Fruit fly (Drosophila melanogaster) Kc167 (cell line): ENCODE data around the gene Obp22a.

Source experiments
- Myc ChIP-seq: fragments of >200 bp; optimal IDR thresholded peaks from 2 replicates; lab custom pipeline; 2017; ENCODE audit warnings: missing external identifiers
- Sin3A ChIP-seq: fragments of >200 bp; optimal IDR thresholded peaks from 2 replicates; lab custom pipeline; 2018; ENCODE audit warnings: missing external identifiers
- h ChIP-seq: fragments of >200 bp; optimal IDR thresholded peaks from 3 replicates; lab custom pipeline; 2018; ENCODE audit warnings: missing external identifiers
- insv ChIP-seq: fragments of >200 bp; optimal IDR thresholded peaks from 3 replicates; lab custom pipeline; 2018; ENCODE audit warnings: missing external identifiers
- psq ChIP-seq: fragments of >200 bp; optimal IDR thresholded peaks from 2 replicates; lab custom pipeline; 2017; ENCODE audit warnings: missing external identifiers
- ttk ChIP-seq: sonication (Bioruptor generic); optimal IDR thresholded peaks from 2 replicates; lab custom pipeline; 2017; ENCODE audit warnings: missing external identifiers

Gene Obp22a

dm6 chr2L:1981726-1982367 is 10.1 kb downstream of the Obp22a start, which contains the start of gene CG7289:
TSS of gene CG7289 (plus strand) at chr2L:1982217.
- TF ChIP-seq Sin3A: no peak
- no peak for TF ChIP-seq ttk (lab: Kevin White, UChicago)

DNA sequence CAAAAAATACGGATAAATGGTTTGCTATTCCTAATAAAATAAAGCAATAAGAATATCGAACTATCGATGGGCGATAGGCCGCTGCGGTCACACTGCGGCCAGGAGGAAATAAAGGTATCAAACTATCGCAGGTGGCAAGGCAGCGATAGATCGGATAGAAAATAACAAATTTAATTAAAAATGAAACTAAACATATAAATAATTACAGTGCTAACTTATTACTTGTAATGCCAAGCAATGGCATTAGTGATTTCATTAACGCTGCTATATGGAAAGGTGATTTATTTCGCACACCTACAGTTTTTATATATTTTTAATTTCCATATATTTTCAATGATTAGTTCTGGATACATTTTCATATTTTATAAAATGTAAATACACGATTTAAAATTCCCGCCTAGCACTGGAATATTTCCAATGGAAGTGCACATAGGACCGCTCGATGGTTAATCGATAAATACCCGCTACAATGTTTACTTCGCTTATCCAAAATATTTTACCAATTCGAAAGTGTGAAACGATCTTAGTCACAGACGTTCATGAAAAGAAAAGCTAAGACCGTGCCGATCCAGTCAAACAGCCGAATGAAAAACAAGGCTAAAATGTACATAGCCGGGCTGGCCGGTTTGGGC is 11.1 kb downstream of the Obp22a start, which contains the start of the genes CG15356 and CG15362:
TSS of gene CG15356 (minus strand) at position 48 of the 632 bp plus-strand sequence.
TSS of gene CG15362 (plus strand) at position 469 of the 632 bp plus-strand sequence.
- TF ChIP-seq psq (lab: Kevin White, UChicago) (no peak), insv (lab: Kevin White, UChicago) (no peak), h (lab: Kevin White, UChicago) (no peak), Sin3A (no peak), Myc (lab: Kevin White, UChicago) (no peak)

- TF ChIP-seq Sin3A: no peak
- no peak for TF ChIP-seq ttk (lab: Kevin White, UChicago)
Measured at dm6 chr2L:1979196-1979818, 12.7 kb downstream of the Obp22a start.

- TF ChIP-seq Sin3A: no peak
Measured at dm6 chr2L:1975473-1975872, 16.5 kb downstream of the Obp22a start.

dm6 chr2L:1973957-1974356 is 18.0 kb downstream of the Obp22a start, which contains the start of gene Der-1:
TSS of gene Der-1 (plus strand) at chr2L:1973957.
- TF ChIP-seq h (lab: Kevin White, UChicago) (no peak), Myc (lab: Kevin White, UChicago) (no peak), Sin3A (no peak), psq (lab: Kevin White, UChicago) (no peak), insv (lab: Kevin White, UChicago) (no peak), ttk (lab: Kevin White, UChicago) (no peak)

dm6 chr2L:1972450-1973119 is 19.4 kb downstream of the Obp22a start:
- TF ChIP-seq Sin3A (no peak), ttk (lab: Kevin White, UChicago) (no peak), Myc (lab: Kevin White, UChicago) (no peak), h (lab: Kevin White, UChicago) (no peak), psq (lab: Kevin White, UChicago) (no peak), insv (lab: Kevin White, UChicago) (no peak)

dm6 chr2L:1970312-1970929 is 21.5 kb downstream of the Obp22a start, which contains the start of gene erm:
TSS of gene erm (minus strand) at chr2L:1970362.
- TF ChIP-seq h (lab: Kevin White, UChicago) (no peak), Myc (lab: Kevin White, UChicago) (no peak), Sin3A (no peak), insv (lab: Kevin White, UChicago) (no peak), psq (lab: Kevin White, UChicago) (no peak), ttk (lab: Kevin White, UChicago) (no peak)

DNA sequence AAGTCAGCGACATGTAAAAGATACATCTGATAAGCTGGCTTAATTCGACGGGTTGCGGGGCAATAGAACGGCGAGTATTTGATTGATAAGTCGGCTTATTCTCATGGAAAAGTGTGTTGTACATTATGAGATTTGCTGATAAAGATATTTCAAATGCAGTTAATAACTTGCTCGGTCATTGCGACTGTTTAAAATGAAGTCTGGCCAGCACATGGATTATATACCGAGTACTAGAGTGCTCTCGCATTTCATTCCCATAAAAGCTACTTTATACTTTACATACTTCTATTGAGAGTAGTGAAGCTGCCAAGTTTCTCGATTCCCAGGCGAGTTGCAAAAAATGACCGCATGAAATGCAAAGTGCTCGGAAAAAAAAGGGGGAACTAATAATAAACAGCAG is 24.1 kb downstream of the Obp22a start:
- TF ChIP-seq psq (lab: Kevin White, UChicago): no peak

dm6 chr2L:1967301-1967700 is 24.7 kb downstream of the Obp22a start:
- TF ChIP-seq Sin3A (no peak), Myc (lab: Kevin White, UChicago) (no peak), insv (lab: Kevin White, UChicago) (no peak), ttk (lab: Kevin White, UChicago) (no peak), psq (lab: Kevin White, UChicago) (no peak), h (lab: Kevin White, UChicago) (no peak)

DNA sequence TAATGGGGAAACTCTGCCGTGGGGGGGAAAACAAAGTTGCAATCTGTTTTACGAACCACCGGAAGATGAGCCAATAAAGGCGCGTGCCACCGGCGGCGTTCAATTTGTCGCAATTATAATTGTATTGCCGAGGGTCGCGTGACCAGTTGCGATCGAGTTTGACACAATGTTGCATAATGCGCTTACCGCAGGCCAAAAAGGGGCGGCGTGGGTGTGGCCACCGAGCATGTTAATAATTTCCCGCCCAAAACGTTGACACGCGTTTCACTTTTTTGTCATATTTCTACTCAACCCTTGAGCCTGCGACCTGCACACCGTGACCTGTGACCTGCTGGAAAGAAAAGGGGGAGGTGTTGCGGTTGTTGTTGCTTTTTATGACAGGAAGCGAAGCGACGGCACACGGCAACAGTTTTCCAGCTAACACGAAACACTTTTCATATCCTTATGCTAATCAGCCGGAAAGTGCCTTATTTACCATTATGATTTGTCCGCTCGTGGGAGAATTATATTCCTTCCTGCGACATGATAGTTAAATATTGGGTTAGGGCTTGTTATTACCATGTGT is 29.9 kb downstream of the Obp22a start:
- TF ChIP-seq insv (lab: Kevin White, UChicago): no peak
- TF ChIP-seq Myc (lab: Kevin White, UChicago): no peak
- TF ChIP-seq h (lab: Kevin White, UChicago): no peak
- no peak for TF ChIP-seq ttk (lab: Kevin White, UChicago)
- TF ChIP-seq psq (lab: Kevin White, UChicago): no peak
- no peak for TF ChIP-seq Sin3A

- no peak for TF ChIP-seq Sin3A
- no peak for TF ChIP-seq insv (lab: Kevin White, UChicago)
- TF ChIP-seq ttk (lab: Kevin White, UChicago): no peak
- no peak for TF ChIP-seq Myc (lab: Kevin White, UChicago)
- no peak for TF ChIP-seq h (lab: Kevin White, UChicago)
- TF ChIP-seq psq (lab: Kevin White, UChicago): no peak
Measured at dm6 chr2L:1960056-1960455, 31.9 kb downstream of the Obp22a start.
